Worm (Caenorhabditis elegans): ENCODE measurements around the gene F28A10.13.

- no peak for TF ChIP-seq lsy-2 (tag; optimal IDR thresholded peaks at IDR 0.05)
- no peak for TF ChIP-seq ceh-82 (tag; optimal IDR thresholded peaks at IDR 0.05)
- TF ChIP-seq ztf-11 (tag; optimal IDR thresholded peaks at IDR 0.05) = no peak
- no peak for TF ChIP-seq dmd-4 (tag; optimal IDR thresholded peaks at IDR 0.05)
- no peak for TF ChIP-seq nhr-25 (tag; optimal IDR thresholded peaks at IDR 0.05)
- TF ChIP-seq ama-1 (optimal IDR thresholded peaks at IDR 0.05) = no peak
Measured at ce11 chrII:875739-876138, 27.1 kb downstream of the F28A10.13 start.

Data from whole organism, L2 larva.